Fruit fly (Drosophila melanogaster) whole organism, prepupa: ENCODE data around the gene Theg.
A peak's percentile ranks its signal among the peaks of the same experiment; 100 is the strongest.

Source experiments
- Blimp-1 ChIP-seq: fragments of 200-800 bp; sonication (Bioruptor generic); optimal IDR thresholded peaks from 3 replicates; lab custom pipeline; 2017; ENCODE audit warnings: missing biosample characterization, missing genetic modification characterization, mild to moderate bottlenecking, moderate library complexity, missing genetic modification reagents
- CG10631 ChIP-seq: fragments of 200-800 bp; sonication (Bioruptor generic); optimal IDR thresholded peaks from 2 replicates; lab custom pipeline; 2016; ENCODE audit warnings: missing biosample characterization, missing genetic modification characterization
- CG10669 ChIP-seq: fragments of 200-800 bp; sonication (Bioruptor generic); optimal IDR thresholded peaks from 3 replicates; lab custom pipeline; 2018; ENCODE audit warnings: missing biosample characterization, mild to moderate bottlenecking, missing genetic modification characterization, moderate library complexity
- CG11762 ChIP-seq: fragments of 200-800 bp; sonication (Bioruptor generic); optimal IDR thresholded peaks from 3 replicates; lab custom pipeline; 2016; ENCODE audit warnings: missing biosample characterization, missing genetic modification characterization; ENCODE audit not compliant: insufficient read depth
- CG11902 ChIP-seq: fragments of 200-800 bp; sonication (Bioruptor generic); optimal IDR thresholded peaks from 3 replicates; lab custom pipeline; 2016; ENCODE audit warnings: missing biosample characterization, missing genetic modification characterization
- CG15336 ChIP-seq: fragments of 200-800 bp; sonication (Bioruptor generic); IDR thresholded peaks from 2 replicates; pipeline ENCODE4 v1.3.6; 2022; ENCODE audit warnings: missing biosample characterization, missing genetic modification characterization
- CG1621 ChIP-seq: fragments of 200-800 bp; sonication (Bioruptor generic); optimal IDR thresholded peaks from 3 replicates; lab custom pipeline; 2018; ENCODE audit warnings: missing biosample characterization, mild to moderate bottlenecking, missing genetic modification characterization
- CG32006 ChIP-seq: fragments of 200-800 bp; sonication (Bioruptor generic); optimal IDR thresholded peaks from 3 replicates; lab custom pipeline; 2017; ENCODE audit warnings: missing biosample characterization, mild to moderate bottlenecking, missing genetic modification characterization
- CG34406 ChIP-seq: fragments of 200-800 bp; sonication (Bioruptor generic); optimal IDR thresholded peaks from 3 replicates; lab custom pipeline; 2016; ENCODE audit warnings: missing biosample characterization, missing genetic modification characterization
- CG3919 ChIP-seq: fragments of 200-800 bp; sonication (Bioruptor generic); optimal IDR thresholded peaks from 3 replicates; lab custom pipeline; 2016; ENCODE audit warnings: missing biosample characterization, missing genetic modification characterization
- CG6808 ChIP-seq: fragments of 200-800 bp; sonication (Bioruptor generic); optimal IDR thresholded peaks from 3 replicates; lab custom pipeline; 2017; ENCODE audit warnings: missing biosample characterization, missing genetic modification characterization, mild to moderate bottlenecking, moderate library complexity, missing genetic modification reagents
- CG6854 ChIP-seq: fragments of 200-800 bp; sonication (Bioruptor generic); optimal IDR thresholded peaks from 2 replicates; lab custom pipeline; 2017; ENCODE audit warnings: missing biosample characterization, mild to moderate bottlenecking, missing genetic modification characterization
- CG7368 ChIP-seq: fragments of 200-800 bp; sonication (Bioruptor generic); optimal IDR thresholded peaks from 3 replicates; lab custom pipeline; 2016; ENCODE audit warnings: missing biosample characterization, missing genetic modification characterization
- CG8319 ChIP-seq: fragments of 200-800 bp; sonication (Bioruptor generic); optimal IDR thresholded peaks from 3 replicates; lab custom pipeline; 2016; ENCODE audit warnings: missing biosample characterization, missing genetic modification characterization
- Eip78C ChIP-seq: fragments of 200-800 bp; sonication (Bioruptor generic); peaks from one replicate; lab custom pipeline; 2016; ENCODE audit warnings: missing biosample characterization, missing genetic modification characterization
- Eip93F ChIP-seq: fragments of 200-800 bp; sonication (Bioruptor generic); optimal IDR thresholded peaks from 2 replicates; lab custom pipeline; 2016; ENCODE audit warnings: missing biosample characterization, mild to moderate bottlenecking, missing genetic modification characterization
- Hr38 ChIP-seq: sonication (Bioruptor generic); optimal IDR thresholded peaks from 2 replicates; lab custom pipeline; 2016; ENCODE audit warnings: missing biosample characterization, missing genetic modification characterization
- Hr39 ChIP-seq: fragments of 200-800 bp; sonication (Bioruptor generic); optimal IDR thresholded peaks from 2 replicates; lab custom pipeline; 2016; ENCODE audit warnings: missing biosample characterization, missing genetic modification characterization
- Hr4 ChIP-seq: fragments of 200-800 bp; sonication (Bioruptor generic); optimal IDR thresholded peaks from 3 replicates; lab custom pipeline; 2016; ENCODE audit warnings: missing biosample characterization, missing genetic modification characterization
- Lpt ChIP-seq: fragments of 200-800 bp; sonication (Bioruptor generic); optimal IDR thresholded peaks from 3 replicates; lab custom pipeline; 2016; ENCODE audit warnings: missing biosample characterization, missing genetic modification characterization
- OdsH ChIP-seq: fragments of 200-800 bp; sonication (Bioruptor generic); optimal IDR thresholded peaks from 3 replicates; lab custom pipeline; 2016; ENCODE audit warnings: missing biosample characterization, missing genetic modification characterization
- Sox102F ChIP-seq: fragments of 200-800 bp; sonication (Bioruptor generic); optimal IDR thresholded peaks from 2 replicates; lab custom pipeline; 2016; ENCODE audit warnings: missing biosample characterization, mild to moderate bottlenecking, missing genetic modification characterization
- Sox14 ChIP-seq: fragments of 200-800 bp; sonication (Bioruptor generic); optimal IDR thresholded peaks from 3 replicates; lab custom pipeline; 2016; ENCODE audit warnings: missing biosample characterization, missing genetic modification characterization
- Sox15 ChIP-seq: fragments of 200-800 bp; sonication (Bioruptor generic); optimal IDR thresholded peaks from 3 replicates; lab custom pipeline; 2016; ENCODE audit warnings: missing biosample characterization, missing genetic modification characterization
- achi ChIP-seq: fragments of 200-800 bp; sonication (Bioruptor generic); optimal IDR thresholded peaks from 3 replicates; lab custom pipeline; 2016; ENCODE audit warnings: missing biosample characterization, missing genetic modification characterization
- acj6 ChIP-seq: fragments of 200-800 bp; sonication (Bioruptor generic); optimal IDR thresholded peaks from 3 replicates; lab custom pipeline; 2016; ENCODE audit warnings: missing biosample characterization, missing genetic modification characterization
- esn ChIP-seq: fragments of 200-800 bp; sonication (Bioruptor generic); optimal IDR thresholded peaks from 2 replicates; lab custom pipeline; 2016; ENCODE audit warnings: missing biosample characterization, mild to moderate bottlenecking, missing genetic modification characterization, moderate library complexity
- fd59A ChIP-seq: fragments of 200-800 bp; sonication (Bioruptor generic); optimal IDR thresholded peaks from 2 replicates; lab custom pipeline; 2017; ENCODE audit warnings: missing biosample characterization, mild to moderate bottlenecking, missing genetic modification characterization, missing genetic modification reagents
- fd85E ChIP-seq: fragments of 200-800 bp; sonication (Bioruptor generic); optimal IDR thresholded peaks from 3 replicates; lab custom pipeline; 2016; ENCODE audit warnings: missing biosample characterization, missing genetic modification characterization
- fkh ChIP-seq: fragments of 200-800 bp; sonication (Bioruptor generic); optimal IDR thresholded peaks from 3 replicates; lab custom pipeline; 2017; ENCODE audit warnings: missing biosample characterization, mild to moderate bottlenecking, missing genetic modification characterization, moderate library complexity
- lz ChIP-seq: fragments of 200-800 bp; sonication (Bioruptor generic); optimal IDR thresholded peaks from 3 replicates; lab custom pipeline; 2016; ENCODE audit warnings: missing biosample characterization, missing genetic modification characterization
- pdm3 ChIP-seq: fragments of 200-800 bp; sonication (Bioruptor generic); optimal IDR thresholded peaks from 3 replicates; lab custom pipeline; 2016; ENCODE audit warnings: missing biosample characterization, missing genetic modification characterization
- salr ChIP-seq, 2 experiments: fragments of 200-800 bp; sonication (Bioruptor generic); optimal IDR thresholded peaks; 3 replicates each; lab custom pipeline; 2016 to 2018; ENCODE audit warnings: missing biosample characterization in 2 of 2, missing genetic modification characterization in 2 of 2, mild to moderate bottlenecking in 1 of 2
- ss ChIP-seq, 2 experiments: fragments of 200-800 bp; sonication (Bioruptor generic); optimal IDR thresholded peaks; 2 replicates in 1 of 2; 3 replicates in 1 of 2; lab custom pipeline; 2017 to 2018; ENCODE audit warnings: mild to moderate bottlenecking in 2 of 2, missing biosample characterization in 2 of 2, missing genetic modification characterization in 2 of 2, moderate library complexity in 1 of 2
- svp ChIP-seq: fragments of 200-800 bp; sonication (Bioruptor generic); peaks from one replicate; lab custom pipeline; 2016; ENCODE audit warnings: missing biosample characterization, missing genetic modification characterization
- topi ChIP-seq: fragments of 200-800 bp; sonication (Bioruptor generic); optimal IDR thresholded peaks from 3 replicates; lab custom pipeline; 2016; ENCODE audit warnings: missing biosample characterization, missing genetic modification characterization

Theg gene

DNA sequence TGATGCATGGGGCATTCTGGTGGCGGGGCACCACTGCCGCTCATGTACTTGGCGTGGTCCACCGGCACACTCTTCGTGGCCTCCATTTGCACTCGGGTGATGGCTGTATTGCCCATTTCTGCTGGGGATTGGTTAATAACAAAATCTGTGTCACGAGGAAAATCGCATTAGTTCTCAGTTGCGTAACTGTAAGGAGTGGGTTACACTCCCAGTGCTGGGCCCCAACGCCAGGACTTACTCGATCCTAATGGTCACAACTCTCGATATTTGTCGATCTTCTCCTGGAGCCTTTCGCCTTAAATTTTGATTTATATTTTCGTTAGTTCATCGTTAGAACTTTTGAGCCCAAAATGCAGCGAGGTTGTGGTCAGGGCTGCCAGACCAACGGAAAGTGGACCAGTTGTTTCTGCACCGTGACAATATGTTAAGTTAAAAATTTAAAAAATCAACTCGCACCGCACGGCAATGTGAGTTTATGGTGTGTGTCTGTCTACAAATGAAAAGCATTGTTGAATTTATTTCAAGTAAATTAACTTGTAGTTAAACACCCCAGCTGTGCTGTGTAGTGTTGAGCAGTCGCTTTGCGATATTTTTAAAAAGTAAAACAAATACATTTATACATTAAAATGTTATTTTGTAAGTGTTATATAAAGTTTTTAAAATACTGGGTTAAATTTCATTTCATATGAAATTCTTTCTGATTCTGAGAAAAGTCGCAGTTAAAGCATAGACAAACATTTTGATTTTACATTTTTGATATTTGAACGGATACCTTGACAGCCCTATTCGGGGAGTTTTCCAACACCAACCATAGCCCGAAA, 12.6 kb downstream of the Theg start, which contains the start of the genes Cchl and ND-42 (continued):
- TF ChIP-seq CG34406 (peak; percentile 80), salr (GFP tag; optimal IDR thresholded peaks at IDR 0.05; lab: Kevin White, UChicago) (no peak), Hr4 (no peak), CG32006 (GFP tag; lab: Kevin White, UChicago) (no peak), CG7368 (GFP tag; lab: Kevin White, UChicago) (peak; percentile 61), CG11762 (GFP tag; lab: Kevin White, UChicago) (peak; percentile 45), Hr39 (GFP tag; lab: Kevin White, UChicago) (peak; percentile 77), pdm3 (GFP tag; lab: Kevin White, UChicago) (peak; percentile 80), Blimp-1 (GFP tag; lab: Kevin White, UChicago) (no peak)

DNA sequence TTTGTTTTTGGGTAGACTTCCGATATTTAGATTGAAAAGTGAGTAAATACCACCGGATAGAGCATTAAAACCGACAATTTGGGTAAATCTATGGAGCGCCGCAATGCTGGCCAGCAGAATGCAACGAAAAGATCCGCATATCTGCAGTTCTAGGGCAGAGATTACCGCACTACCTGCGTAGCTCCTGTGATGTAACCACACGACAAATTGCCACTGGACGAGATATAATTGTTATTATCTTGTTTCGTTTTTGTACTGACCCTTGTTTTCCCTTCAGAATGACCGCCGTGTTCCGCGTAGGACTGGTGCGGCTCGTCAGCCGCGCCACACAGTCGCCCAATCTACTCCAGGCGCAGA, 13.2 kb downstream of the Theg start:
- no peak for TF ChIP-seq Sox102F (GFP tag; lab: Kevin White, UChicago)
- TF ChIP-seq topi (GFP tag; lab: Kevin White, UChicago): no peak
- no peak for TF ChIP-seq CG10669 (GFP tag; lab: Kevin White, UChicago)
- TF ChIP-seq Sox14: no peak
- no peak for TF ChIP-seq Sox15 (GFP tag; lab: Kevin White, UChicago)
- TF ChIP-seq svp: no peak
- no peak for TF ChIP-seq CG6854 (GFP tag; lab: Kevin White, UChicago)
- no peak for TF ChIP-seq Hr38
- TF ChIP-seq OdsH (GFP tag; lab: Kevin White, UChicago): no peak
- no peak for TF ChIP-seq CG7368 (GFP tag; lab: Kevin White, UChicago)
- TF ChIP-seq CG1621: no peak

DNA sequence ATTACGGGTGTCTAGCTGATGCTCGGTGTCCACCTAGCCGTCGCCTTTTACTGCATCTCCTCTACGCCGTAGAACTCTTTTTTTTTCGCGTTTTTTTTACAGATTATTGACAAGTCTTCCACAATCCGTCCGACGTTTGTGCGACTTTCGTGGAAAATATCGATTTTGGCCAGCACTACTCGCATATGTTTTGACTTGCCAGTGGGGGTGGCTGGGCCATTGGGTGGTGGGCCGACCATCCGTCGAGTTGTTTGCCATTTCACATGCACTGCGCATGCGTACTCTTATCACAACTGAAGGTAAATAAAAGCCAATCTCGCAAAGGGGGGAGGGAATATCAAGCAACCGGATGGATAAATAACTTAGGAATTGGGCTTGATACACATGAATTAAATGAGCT, 17.2 kb downstream of the Theg start, which contains the start of gene CG13409:
Gene CG13409 (minus strand): TSS at position 163 of the 400 bp plus-strand sequence.
- TF ChIP-seq CG6808 (GFP tag; lab: Kevin White, UChicago): no peak
- no peak for TF ChIP-seq Hr38
- TF ChIP-seq Hr39 (GFP tag; lab: Kevin White, UChicago): no peak
- TF ChIP-seq ss (GFP tag; optimal IDR thresholded peaks at IDR 0.05; lab: Kevin White, UChicago): no peak
- no peak for TF ChIP-seq OdsH (GFP tag; lab: Kevin White, UChicago)
- no peak for TF ChIP-seq CG1621
- TF ChIP-seq salr (GFP tag; optimal IDR thresholded peaks at IDR 0.05; lab: Kevin White, UChicago): no peak
- TF ChIP-seq CG11902: no peak

DNA sequence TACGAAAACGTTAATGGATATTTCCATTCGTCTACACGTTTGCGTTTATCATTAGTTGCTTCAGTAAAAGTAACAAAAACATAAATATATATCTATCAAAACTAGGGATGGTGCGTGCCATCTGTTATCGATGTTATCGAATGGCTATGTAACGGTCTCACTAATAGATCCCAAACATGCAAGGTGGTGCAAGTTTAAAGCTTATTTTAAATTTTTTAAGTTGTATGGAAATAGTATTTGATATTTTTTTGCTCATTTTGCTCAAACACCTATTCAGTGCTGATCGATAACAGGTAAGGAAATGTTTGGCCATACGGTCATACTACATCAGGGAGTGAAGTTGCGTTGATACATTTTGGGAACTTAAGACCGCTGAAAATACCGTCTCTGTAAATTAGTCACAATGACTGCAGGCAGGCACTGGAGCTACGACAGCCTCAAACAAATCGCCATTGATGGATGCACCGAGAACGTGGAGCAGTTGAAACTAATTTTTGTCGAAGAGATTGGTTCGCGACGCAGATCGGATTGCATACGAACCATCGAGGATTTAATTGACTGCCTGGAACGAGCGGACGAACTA, 19.8 kb downstream of the Theg start, which contains the start of the genes CG45099, CG6015, pit and Fadd:
Gene CG45099 (minus strand): TSS at position 127 of the 583 bp plus-strand sequence.
Gene CG6015 (minus strand): TSS at position 127 of the 583 bp plus-strand sequence.
Gene pit (plus strand): TSS at position 139 of the 583 bp plus-strand sequence.
Gene Fadd (plus strand): TSS at position 296 of the 583 bp plus-strand sequence.
- TF ChIP-seq CG3919 (GFP tag; lab: Kevin White, UChicago) (no peak), esn (peak; percentile 30), ss (GFP tag; optimal IDR thresholded peaks at IDR 0.05; lab: Kevin White, UChicago) (no peak), Eip78C (GFP tag; lab: Kevin White, UChicago) (peak; percentile 70)

- no peak for TF ChIP-seq fd59A (GFP tag; lab: Kevin White, UChicago)
- no peak for TF ChIP-seq CG6808 (GFP tag; lab: Kevin White, UChicago)
- no peak for TF ChIP-seq Hr4
- no peak for TF ChIP-seq CG8319 (GFP tag; lab: Kevin White, UChicago)
- no peak for TF ChIP-seq Eip93F (GFP tag; lab: Kevin White, UChicago)
- TF ChIP-seq fkh (GFP tag; lab: Kevin White, UChicago): no peak
- no peak for TF ChIP-seq acj6 (GFP tag; lab: Kevin White, UChicago)
- TF ChIP-seq lz (GFP tag; lab: Kevin White, UChicago): no peak
- no peak for TF ChIP-seq fd85E (GFP tag; lab: Kevin White, UChicago)
- no peak for TF ChIP-seq Hr39 (GFP tag; lab: Kevin White, UChicago)
- TF ChIP-seq achi (GFP tag; lab: Kevin White, UChicago): no peak
- TF ChIP-seq CG34406: no peak
- no peak for TF ChIP-seq CG10631
- TF ChIP-seq Lpt: no peak
- TF ChIP-seq CG15336 (GFP tag; lab: Robert Waterston, UW): no peak
- no peak for TF ChIP-seq CG6854 (GFP tag; lab: Kevin White, UChicago)
- no peak for TF ChIP-seq svp
- TF ChIP-seq CG7368 (GFP tag; lab: Kevin White, UChicago): no peak
Measured at dm6 chr3R:22035552-22035951, 21.1 kb downstream of the Theg start.
